Fruit fly (Drosophila melanogaster) Kc167 (cell line): Measurements from ENCODE around the gene fiz.

ENCODE experiments used
- Myc ChIP-seq: fragments of >200 bp; optimal IDR thresholded peaks from 2 replicates; lab custom pipeline; 2017; ENCODE audit warnings: missing external identifiers
- h ChIP-seq: fragments of >200 bp; optimal IDR thresholded peaks from 3 replicates; lab custom pipeline; 2018; ENCODE audit warnings: missing external identifiers
- psq ChIP-seq: fragments of >200 bp; optimal IDR thresholded peaks from 2 replicates; lab custom pipeline; 2017; ENCODE audit warnings: missing external identifiers
- ttk ChIP-seq: sonication (Bioruptor generic); optimal IDR thresholded peaks from 2 replicates; lab custom pipeline; 2017; ENCODE audit warnings: missing external identifiers

- TF ChIP-seq Myc (lab: Kevin White, UChicago) (no peak), psq (no peak), ttk (lab: Kevin White, UChicago) (no peak), h (lab: Kevin White, UChicago) (no peak)
These were observed 50.6 kb downstream of the fiz start, which contains the start of gene CG46399 for dm6 chrX:14858951-14859350.
